Fruit fly (Drosophila melanogaster): ENCODE data around the gene Ltn1.

DNA sequence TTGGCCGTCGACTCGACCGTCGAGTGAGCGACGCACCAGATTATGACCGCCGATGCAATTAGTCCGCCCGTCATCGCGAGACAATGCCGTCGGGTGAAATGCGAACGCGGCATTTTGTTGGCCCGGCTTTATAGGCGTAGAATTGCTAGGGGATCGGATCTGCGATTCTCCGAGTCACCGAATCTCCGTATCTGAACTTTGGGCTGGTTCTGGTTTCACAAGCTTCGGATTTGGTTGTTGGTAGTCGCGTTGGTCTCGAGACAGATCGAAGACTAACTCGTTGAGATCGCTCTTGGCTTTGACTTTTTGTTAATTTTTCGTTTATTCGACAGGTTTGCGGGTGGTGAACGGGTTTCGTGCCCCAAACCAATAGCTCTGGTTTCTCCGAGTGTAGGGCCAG, 55.5 kb downstream of the Ltn1 start:
- TF ChIP-seq psq (GFP tag; optimal IDR thresholded peaks at IDR 0.05) = no peak
- TF ChIP-seq dmrt93B (GFP tag; optimal IDR thresholded peaks at IDR 0.05) = no peak
- no peak for TF ChIP-seq lola (GFP tag; optimal IDR thresholded peaks at IDR 0.05)
- TF ChIP-seq dl (GFP tag; optimal IDR thresholded peaks at IDR 0.05; ENCODE audit: insufficient read depth in 1 of 2, partially characterized antibody in 2 of 2) = no peak

Measured in whole organism, wandering third instar larva.